Worm (Caenorhabditis elegans) whole organism, L3 larva: ENCODE measurements around the gene B0250.18.

Experiments used
- ZK546.5 ChIP-seq: sonication (generic microtip); optimal IDR thresholded peaks from 2 replicates; lab custom pipeline; 2017; ENCODE audit warnings: missing biosample characterization, missing genetic modification characterization
- ama-1 ChIP-seq: fragments of 150-350 bp; optimal IDR thresholded peaks from 2 replicates; lab custom pipeline; 2018
- ceh-16 ChIP-seq: sonication (generic microtip); optimal IDR thresholded peaks from 2 replicates; lab custom pipeline; 2017; ENCODE audit warnings: missing biosample characterization, missing genetic modification characterization
- ceh-28 ChIP-seq: fragments of 150-350 bp; optimal IDR thresholded peaks from 2 replicates; lab custom pipeline; 2014; ENCODE audit warnings: missing biosample characterization, missing genetic modification reagents, missing genetic modification characterization
- ceh-82 ChIP-seq: fragments of 150-350 bp; optimal IDR thresholded peaks from 2 replicates; lab custom pipeline; 2014; ENCODE audit warnings: missing biosample characterization, missing genetic modification characterization
- daf-12 ChIP-seq: fragments of 150-350 bp; optimal IDR thresholded peaks from 2 replicates; lab custom pipeline; 2014; ENCODE audit warnings: missing biosample characterization, missing genetic modification reagents, missing genetic modification characterization
- egl-27 ChIP-seq: sonication (generic microtip); optimal IDR thresholded peaks from 4 replicates; lab custom pipeline; 2017; ENCODE audit warnings: missing biosample characterization, missing genetic modification reagents, missing genetic modification characterization
- egl-5 ChIP-seq: fragments of 150-350 bp; optimal IDR thresholded peaks from 2 replicates; lab custom pipeline; 2017; ENCODE audit warnings: missing biosample characterization, missing genetic modification reagents, missing genetic modification characterization, inconsistent platforms
- elt-1 ChIP-seq: fragments of 150-350 bp; optimal IDR thresholded peaks from 2 replicates; lab custom pipeline; 2014; ENCODE audit warnings: missing biosample characterization, missing genetic modification characterization
- elt-2 ChIP-seq: sonication (generic microtip); optimal IDR thresholded peaks from 2 replicates; lab custom pipeline; 2016; ENCODE audit warnings: missing genetic modification reagents, mild to moderate bottlenecking, missing genetic modification characterization, missing compliant biosample characterization
- elt-3 ChIP-seq, 3 experiments: fragments of 150-350 bp in 1 of 3; sonication (generic microtip) in 2 of 3; optimal IDR thresholded peaks; 2 replicates in 2 of 3; 4 replicates in 1 of 3; lab custom pipeline; 2014 to 2017; ENCODE audit warnings: missing biosample characterization in 3 of 3, missing genetic modification characterization in 3 of 3
- fkh-10 ChIP-seq: sonication (generic microtip); optimal IDR thresholded peaks from 2 replicates; lab custom pipeline; 2017; ENCODE audit warnings: missing biosample characterization, missing genetic modification reagents, missing genetic modification characterization
- hmg-11 ChIP-seq: sonication (generic microtip); optimal IDR thresholded peaks from 2 replicates; lab custom pipeline; 2016; ENCODE audit warnings: missing genetic modification characterization, missing compliant biosample characterization
- jun-1 ChIP-seq: fragments of 150-350 bp; optimal IDR thresholded peaks from 2 replicates; lab custom pipeline; 2014; ENCODE audit warnings: missing biosample characterization, missing genetic modification reagents, missing genetic modification characterization
- lin-15B ChIP-seq: fragments of 150-350 bp; optimal IDR thresholded peaks from 2 replicates; lab custom pipeline; 2014; ENCODE audit warnings: missing biosample characterization, missing genetic modification characterization
- lin-39 ChIP-seq: fragments of 150-350 bp; optimal IDR thresholded peaks from 2 replicates; lab custom pipeline; 2018; ENCODE audit warnings: missing biosample characterization, missing genetic modification reagents, missing genetic modification characterization
- lsy-12 ChIP-seq: sonication (generic microtip); optimal IDR thresholded peaks from 2 replicates; lab custom pipeline; 2016; ENCODE audit warnings: mild to moderate bottlenecking, missing genetic modification characterization, missing compliant biosample characterization
- mdl-1 ChIP-seq: fragments of 150-350 bp; optimal IDR thresholded peaks from 2 replicates; lab custom pipeline; 2014; ENCODE audit warnings: missing biosample characterization, missing genetic modification characterization
- mml-1 ChIP-seq: fragments of 150-350 bp; sonication (generic microtip); optimal IDR thresholded peaks from 3 replicates; lab custom pipeline; 2014; ENCODE audit warnings: missing biosample characterization, missing genetic modification characterization
- nfya-1 ChIP-seq: sonication (generic microtip); optimal IDR thresholded peaks from 2 replicates; lab custom pipeline; 2017; ENCODE audit warnings: missing genetic modification characterization, mild to moderate bottlenecking, missing compliant biosample characterization, antibody characterized with exemption, moderate library complexity; ENCODE audit not compliant: insufficient read depth
- nhr-11 ChIP-seq: fragments of 150-350 bp; optimal IDR thresholded peaks from 2 replicates; lab custom pipeline; 2014; ENCODE audit warnings: missing biosample characterization, missing genetic modification characterization
- nhr-12 ChIP-seq: fragments of 150-350 bp; optimal IDR thresholded peaks from 2 replicates; lab custom pipeline; 2014; ENCODE audit warnings: missing biosample characterization, missing genetic modification characterization
- nhr-23 ChIP-seq: fragments of 150-350 bp; optimal IDR thresholded peaks from 2 replicates; lab custom pipeline; 2014; ENCODE audit warnings: missing biosample characterization, missing genetic modification reagents, missing genetic modification characterization
- nhr-237 ChIP-seq: fragments of 150-350 bp; optimal IDR thresholded peaks from 2 replicates; lab custom pipeline; 2014; ENCODE audit warnings: missing biosample characterization, missing genetic modification characterization
- nhr-25 ChIP-seq: sonication (generic microtip); optimal IDR thresholded peaks from 2 replicates; lab custom pipeline; 2017; ENCODE audit warnings: missing biosample characterization, missing genetic modification characterization
- nhr-28 ChIP-seq: fragments of 150-350 bp; optimal IDR thresholded peaks from 2 replicates; lab custom pipeline; 2014; ENCODE audit warnings: missing biosample characterization, missing genetic modification characterization
- nhr-67 ChIP-seq: fragments of 150-350 bp; optimal IDR thresholded peaks from 2 replicates; lab custom pipeline; 2014; ENCODE audit warnings: missing biosample characterization, missing genetic modification characterization
- nhr-76 ChIP-seq: fragments of 150-350 bp; sonication (generic microtip); optimal IDR thresholded peaks from 5 replicates; lab custom pipeline; 2014; ENCODE audit warnings: missing biosample characterization, missing genetic modification characterization
- nhr-77 ChIP-seq: fragments of 150-350 bp; optimal IDR thresholded peaks from 2 replicates; lab custom pipeline; 2014; ENCODE audit warnings: missing biosample characterization, missing genetic modification characterization
- pha-4 ChIP-seq: fragments of 150-350 bp; optimal IDR thresholded peaks from 2 replicates; lab custom pipeline; 2014; ENCODE audit warnings: missing biosample characterization, missing genetic modification reagents, missing genetic modification characterization
- pqm-1 ChIP-seq: fragments of 150-350 bp; optimal IDR thresholded peaks from 2 replicates; lab custom pipeline; 2017; ENCODE audit warnings: missing biosample characterization, missing genetic modification characterization, inconsistent platforms
- snpc-4 ChIP-seq: fragments of 150-350 bp; optimal IDR thresholded peaks from 2 replicates; lab custom pipeline; 2014; ENCODE audit warnings: missing biosample characterization, missing genetic modification characterization
- unc-39 ChIP-seq: sonication (generic microtip); optimal IDR thresholded peaks from 4 replicates; lab custom pipeline; 2017; ENCODE audit warnings: missing biosample characterization, missing genetic modification characterization
- ztf-4 ChIP-seq: fragments of 150-350 bp; optimal IDR thresholded peaks from 2 replicates; lab custom pipeline; 2014; ENCODE audit warnings: missing biosample characterization, missing genetic modification characterization

B0250.18 gene

ce11 chrV:20451793-20452192, 8.9 kb downstream of the B0250.18 start:
- TF ChIP-seq egl-5 (tag; lab: Kevin White, UChicago) (peak; percentile 6), nhr-28 (no peak), nfya-1 (tag; lab: Kevin White, UChicago) (peak; percentile 12), nhr-237 (tag; lab: Kevin White, UChicago) (no peak), nhr-11 (no peak), snpc-4 (tag; lab: Kevin White, UChicago) (no peak), nhr-67 (no peak)
- TF ChIP-seq, all 47 proteins: peak for 2

ce11 chrV:20445898-20446297, 14.8 kb downstream of the B0250.18 start:
- TF ChIP-seq elt-1 (tag; lab: Kevin White, UChicago) = no peak
- no peak for TF ChIP-seq ceh-16
- no peak for TF ChIP-seq nhr-237 (tag; lab: Kevin White, UChicago)
- TF ChIP-seq nhr-12 (tag; lab: Kevin White, UChicago) = no peak
- no peak for TF ChIP-seq pha-4 (tag; lab: Kevin White, UChicago)
- no peak for TF ChIP-seq elt-3 (tag; optimal IDR thresholded peaks at IDR 0.05; lab: Kevin White, UChicago)
- no peak for TF ChIP-seq mml-1 (tag; lab: Kevin White, UChicago)
- TF ChIP-seq lsy-12 (tag; lab: Kevin White, UChicago) = no peak
- TF ChIP-seq ceh-82 (tag; lab: Kevin White, UChicago) = no peak
- no peak for TF ChIP-seq nfya-1 (tag; lab: Kevin White, UChicago)
- TF ChIP-seq ZK546.5 (tag; lab: Kevin White, UChicago) = no peak
- no peak for TF ChIP-seq mdl-1 (tag; lab: Kevin White, UChicago)
- TF ChIP-seq nhr-67 = no peak

ce11 chrV:20425183-20425400, 35.6 kb downstream of the B0250.18 start, which contains the start of the genes fce-2 and F48F5.8:
TSS of gene fce-2 (plus strand) at chrV:20425301.
TSS of gene F48F5.8 (plus strand) at chrV:20425342.
- no peak for TF ChIP-seq nhr-67
- no peak for TF ChIP-seq egl-5 (tag; lab: Kevin White, UChicago)
- TF ChIP-seq pqm-1 (tag; lab: Kevin White, UChicago) = no peak
- no peak for TF ChIP-seq lsy-12 (tag; lab: Kevin White, UChicago)
- no peak for TF ChIP-seq egl-27 (tag; lab: Kevin White, UChicago)

- TF ChIP-seq nhr-25 (tag; lab: Kevin White, UChicago) = peak; percentile 29
- no peak for TF ChIP-seq ZK546.5 (tag; lab: Kevin White, UChicago)
- TF ChIP-seq daf-12 (tag; lab: Kevin White, UChicago) = no peak
- no peak for TF ChIP-seq ama-1 (lab: Kevin White, UChicago)
- peak; percentile 60 for TF ChIP-seq elt-2 (tag; lab: Kevin White, UChicago)
- TF ChIP-seq unc-39 (tag; lab: Kevin White, UChicago) = no peak
- TF ChIP-seq ceh-16 = no peak
- TF ChIP-seq ceh-28 (tag; lab: Kevin White, UChicago) = peak; percentile 37
- TF ChIP-seq mdl-1 (tag; lab: Kevin White, UChicago) = peak; percentile 13
- TF ChIP-seq nhr-23 (tag; lab: Kevin White, UChicago) = peak; percentile 56
- peak; percentile 56 for TF ChIP-seq nfya-1 (tag; lab: Kevin White, UChicago)
- TF ChIP-seq fkh-10 = peak; percentile 5
- TF ChIP-seq pha-4 (tag; lab: Kevin White, UChicago) = peak; percentile 89
- TF ChIP-seq hmg-11 (tag; lab: Kevin White, UChicago) = peak; percentile 20
- peak; percentile 46 for TF ChIP-seq egl-27 (tag; lab: Kevin White, UChicago)
- peak; percentile 71 for TF ChIP-seq pqm-1 (tag; lab: Kevin White, UChicago)
- TF ChIP-seq lin-39 = peak; percentile 12
- no peak for TF ChIP-seq nhr-77 (tag; lab: Kevin White, UChicago)
- peak; percentile 44 for TF ChIP-seq lin-15B
- TF ChIP-seq jun-1 = peak; percentile 67
- TF ChIP-seq, all 47 proteins: peak for 14
Observed at ce11 chrV:20424229-20425182, 36.2 kb downstream of the B0250.18 start.

- TF ChIP-seq unc-39 (tag; lab: Kevin White, UChicago) = no peak
- TF ChIP-seq elt-2 (tag; lab: Kevin White, UChicago) = peak; percentile 51
- TF ChIP-seq mdl-1 (tag; lab: Kevin White, UChicago) = no peak
- peak; percentile 40 for TF ChIP-seq pha-4 (tag; lab: Kevin White, UChicago)
- peak; percentile 24 for TF ChIP-seq nhr-76 (tag; lab: Kevin White, UChicago)
- no peak for TF ChIP-seq jun-1
- no peak for TF ChIP-seq snpc-4 (tag; lab: Kevin White, UChicago)
- no peak for TF ChIP-seq ztf-4 (tag; lab: Kevin White, UChicago)
- peak; percentile 38 for TF ChIP-seq pqm-1 (tag; lab: Kevin White, UChicago)
- TF ChIP-seq, all 47 proteins: peak for 4
Observed at ce11 chrV:20423428-20423827, 37.3 kb downstream of the B0250.18 start.
